Worm (Caenorhabditis elegans): ENCODE measurements around the gene F55B11.2.

DNA sequence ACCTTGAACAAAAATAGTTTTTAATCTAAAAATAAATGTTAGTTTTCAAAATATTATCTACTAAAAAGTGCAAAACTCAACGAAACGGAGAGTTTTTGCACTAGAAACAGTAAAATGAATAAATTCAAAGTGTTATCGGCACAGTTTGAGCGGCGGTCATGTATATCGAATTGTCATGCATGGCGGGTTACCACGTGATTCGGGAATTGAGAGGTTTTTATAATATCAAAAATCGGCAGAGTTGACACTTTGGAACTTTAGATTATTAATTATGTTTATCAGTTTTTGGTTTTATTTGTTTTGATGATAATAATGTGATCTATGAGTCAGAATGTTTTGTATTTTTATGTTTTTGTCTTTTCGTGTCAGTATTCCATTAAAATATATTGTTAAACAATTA, 9.7 kb downstream of the F55B11.2 start:
- no peak for TF ChIP-seq W03F9.2 (tag; optimal IDR thresholded peaks at IDR 0.05)
- TF ChIP-seq him-1 (tag; optimal IDR thresholded peaks at IDR 0.05), result no peak
- TF ChIP-seq dao-5 (tag; optimal IDR thresholded peaks at IDR 0.05), result no peak
